Fruit fly (Drosophila melanogaster) S2 (cell line): Measurements from ENCODE around the gene SelR.

Experiments used
- CG8478 ChIP-seq: fragments of >200 bp; optimal IDR thresholded peaks from 2 replicates; lab custom pipeline; 2018
- CTCF ChIP-seq, 2 experiments: fragments of >200 bp; optimal IDR thresholded peaks; 2 replicates each; lab custom pipeline; 2018

- no peak for TF ChIP-seq CG8478 (lab: Kevin White, UChicago)
- no peak for TF ChIP-seq CTCF (optimal IDR thresholded peaks at IDR 0.05; lab: Kevin White, UChicago)
These were observed 5.5 kb downstream of the SelR start, which contains the start of gene CG6574 for dm6 chr3R:10862773-10863445.
